Fruit fly (Drosophila melanogaster) S2 (cell line): ENCODE data around the gene CG43273.

Experiments
- CG8478 ChIP-seq: fragments of >200 bp; optimal IDR thresholded peaks from 2 replicates; lab custom pipeline; 2018
- CTCF ChIP-seq, 2 experiments: fragments of >200 bp; optimal IDR thresholded peaks; 2 replicates each; lab custom pipeline; 2018

DNA sequence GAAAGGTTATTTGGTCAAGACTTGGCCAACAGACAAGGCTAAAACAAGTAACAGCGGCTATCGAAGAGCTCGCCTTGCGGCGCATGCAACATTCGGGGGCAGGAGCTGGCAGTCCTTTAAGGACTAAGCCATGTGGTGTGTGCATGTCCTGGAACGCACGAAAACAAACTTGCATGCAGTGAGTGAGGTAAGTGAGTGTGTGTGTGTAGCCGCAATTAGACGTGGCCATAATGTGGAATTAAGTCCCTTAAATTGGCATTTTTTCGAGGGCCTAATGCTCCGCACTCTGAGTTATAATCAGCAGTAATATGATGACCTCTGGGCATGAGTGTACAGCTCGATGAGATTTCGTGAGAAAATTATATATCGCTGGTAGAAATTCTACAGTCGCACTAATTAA lies 3.6 kb downstream of the CG43273 start, which contains the start of gene sosie:
- TF ChIP-seq CG8478 (lab: Kevin White, UChicago) (no peak), CTCF (optimal IDR thresholded peaks at IDR 0.05; lab: Kevin White, UChicago) (no peak)
